Worm (Caenorhabditis elegans) whole organism, L1 larva: ENCODE results near the gene C33B4.4.

Source experiments
- C16A3.4 ChIP-seq: fragments of 150-350 bp; optimal IDR thresholded peaks from 2 replicates; lab custom pipeline; 2014; ENCODE audit warnings: missing biosample characterization, missing genetic modification characterization
- F16B12.6 ChIP-seq: fragments of 150-350 bp; optimal IDR thresholded peaks from 2 replicates; lab custom pipeline; 2014; ENCODE audit warnings: missing biosample characterization, missing genetic modification characterization
- Y116A8C.19 ChIP-seq: sonication (generic microtip); optimal IDR thresholded peaks from 2 replicates; lab custom pipeline; 2016; ENCODE audit warnings: missing compliant biosample characterization, missing genetic modification characterization, borderline replicate concordance
- aha-1 ChIP-seq: fragments of 150-350 bp; optimal IDR thresholded peaks from 2 replicates; lab custom pipeline; 2014; ENCODE audit warnings: missing biosample characterization, missing genetic modification characterization
- aly-2 ChIP-seq: fragments of 150-350 bp; optimal IDR thresholded peaks from 2 replicates; lab custom pipeline; 2014; ENCODE audit warnings: missing biosample characterization, missing genetic modification characterization
- blmp-1 ChIP-seq: fragments of 150-350 bp; optimal IDR thresholded peaks from 2 replicates; lab custom pipeline; 2014; ENCODE audit warnings: missing biosample characterization, missing genetic modification characterization
- ceh-63 ChIP-seq: fragments of 200-800 bp; sonication (Bioruptor generic); optimal IDR thresholded peaks from 2 replicates; lab custom pipeline; 2018; ENCODE audit warnings: mild to moderate bottlenecking, missing genetic modification characterization, missing compliant biosample characterization
- ceh-82 ChIP-seq, 3 experiments: fragments of 150-350 bp in 1 of 3; sonication (generic microtip) in 2 of 3; optimal IDR thresholded peaks; 2 replicates each; lab custom pipeline; 2014 to 2017; ENCODE audit warnings: missing biosample characterization in 3 of 3, missing genetic modification characterization in 3 of 3
- ceh-88 ChIP-seq: fragments of 200-800 bp; sonication (Bioruptor generic); IDR thresholded peaks from 2 replicates; pipeline ENCODE4 v1.3.6; 2022; ENCODE audit warnings: missing genetic modification characterization, missing compliant biosample characterization
- ces-1 ChIP-seq: fragments of 150-350 bp; optimal IDR thresholded peaks from 2 replicates; lab custom pipeline; 2014; ENCODE audit warnings: missing biosample characterization, missing genetic modification reagents, missing genetic modification characterization
- dpl-1 ChIP-seq, 3 experiments: fragments of 150-350 bp in 2 of 3; sonication (generic microtip) in 1 of 3; optimal IDR thresholded peaks; 2 replicates each; lab custom pipeline; 2014 to 2017; ENCODE audit warnings: missing biosample characterization in 3 of 3, missing genetic modification characterization in 3 of 3, missing genetic modification reagents in 3 of 3
- dsc-1 ChIP-seq: sonication (generic microtip); optimal IDR thresholded peaks from 2 replicates; lab custom pipeline; 2016; ENCODE audit warnings: mild to moderate bottlenecking, missing genetic modification characterization, missing compliant biosample characterization
- efl-1 ChIP-seq, 4 experiments: fragments of 150-350 bp; optimal IDR thresholded peaks in 3 of 4; peaks in 1 of 4; 1 replicate in 1 of 4; 2 replicates in 3 of 4; lab custom pipeline; 2014; ENCODE audit warnings: missing biosample characterization in 2 of 4, missing genetic modification characterization in 2 of 4, missing genetic modification reagents in 2 of 4
- efl-3 ChIP-seq: fragments of 200-800 bp; sonication (Bioruptor generic); optimal IDR thresholded peaks from 2 replicates; lab custom pipeline; 2018; ENCODE audit warnings: mild to moderate bottlenecking, missing genetic modification characterization, missing compliant biosample characterization
- egl-27 ChIP-seq, 2 experiments: fragments of 150-350 bp in 1 of 2; sonication (generic microtip); optimal IDR thresholded peaks; 3 replicates each; lab custom pipeline; 2017 to 2018; ENCODE audit warnings: missing biosample characterization in 2 of 2, missing genetic modification characterization in 2 of 2, missing genetic modification reagents in 2 of 2
- elt-2 ChIP-seq: sonication (generic microtip); optimal IDR thresholded peaks from 2 replicates; lab custom pipeline; 2016; ENCODE audit warnings: missing genetic modification characterization, mild to moderate bottlenecking, inconsistent platforms, missing compliant biosample characterization, missing genetic modification reagents
- fos-1 ChIP-seq: fragments of 150-350 bp; optimal IDR thresholded peaks from 2 replicates; lab custom pipeline; 2014; ENCODE audit warnings: missing biosample characterization, missing genetic modification characterization
- grh-1 ChIP-seq: fragments of 200-800 bp; sonication (Bioruptor generic); IDR thresholded peaks from 2 replicates; pipeline ENCODE4 v1.3.6; 2022; ENCODE audit warnings: missing genetic modification reagents, missing genetic modification characterization, missing compliant biosample characterization
- hlh-4 ChIP-seq: sonication (generic microtip); optimal IDR thresholded peaks from 2 replicates; lab custom pipeline; 2016; ENCODE audit warnings: mild to moderate bottlenecking, missing genetic modification characterization, missing compliant biosample characterization
- hpl-2 ChIP-seq: fragments of 150-350 bp; optimal IDR thresholded peaks from 2 replicates; lab custom pipeline; 2014; ENCODE audit warnings: missing biosample characterization, missing genetic modification reagents, missing genetic modification characterization
- irx-1 ChIP-seq: sonication (generic microtip); optimal IDR thresholded peaks from 2 replicates; lab custom pipeline; 2016; ENCODE audit warnings: missing genetic modification characterization, missing compliant biosample characterization
- isw-1 ChIP-seq: fragments of 200-800 bp; sonication (Bioruptor generic); IDR thresholded peaks from 2 replicates; pipeline ENCODE4 v1.3.6; 2022; ENCODE audit warnings: missing genetic modification characterization, missing compliant biosample characterization
- lin-13 ChIP-seq: fragments of 150-350 bp; optimal IDR thresholded peaks from 2 replicates; lab custom pipeline; 2014; ENCODE audit warnings: missing biosample characterization, missing genetic modification reagents, missing genetic modification characterization
- lin-14 ChIP-seq: fragments of 200-800 bp; sonication (Bioruptor generic); optimal IDR thresholded peaks from 2 replicates; lab custom pipeline; 2018; ENCODE audit warnings: mild to moderate bottlenecking, missing genetic modification characterization, moderate library complexity, missing compliant biosample characterization
- lin-15B ChIP-seq: fragments of 150-350 bp; sonication (generic microtip); optimal IDR thresholded peaks from 3 replicates; lab custom pipeline; 2014; ENCODE audit warnings: missing biosample characterization, missing genetic modification characterization
- lin-35 ChIP-seq, 2 experiments: fragments of 150-350 bp; optimal IDR thresholded peaks; 2 replicates each; lab custom pipeline; 2014; ENCODE audit warnings: missing biosample characterization in 2 of 2, missing genetic modification characterization in 2 of 2, missing genetic modification reagents in 2 of 2
- mab-9 ChIP-seq: fragments of 200-800 bp; sonication (Bioruptor generic); IDR thresholded peaks from 2 replicates; pipeline ENCODE4 v1.3.6; 2022; ENCODE audit warnings: missing genetic modification reagents, missing genetic modification characterization, missing compliant biosample characterization
- mdl-1 ChIP-seq, 2 experiments: fragments of 150-350 bp; optimal IDR thresholded peaks; 2 replicates each; lab custom pipeline; 2014 to 2017; ENCODE audit warnings: missing biosample characterization in 2 of 2, missing genetic modification characterization in 2 of 2, inconsistent platforms in 1 of 2
- mep-1 ChIP-seq: fragments of 150-350 bp; optimal IDR thresholded peaks from 2 replicates; lab custom pipeline; 2014; ENCODE audit warnings: missing biosample characterization, missing genetic modification characterization
- nhr-12 ChIP-seq: sonication (generic microtip); optimal IDR thresholded peaks from 2 replicates; lab custom pipeline; 2017; ENCODE audit warnings: missing biosample characterization, missing genetic modification characterization
- nhr-19 ChIP-seq: fragments of 200-800 bp; sonication (Bioruptor generic); conservative IDR thresholded peaks from 2 replicates; pipeline ENCODE4 v1.3.6; 2022; ENCODE audit warnings: missing genetic modification characterization, missing compliant biosample characterization
- nhr-20 ChIP-seq: sonication (generic microtip); optimal IDR thresholded peaks from 2 replicates; lab custom pipeline; 2016; ENCODE audit warnings: mild to moderate bottlenecking, missing genetic modification characterization, missing compliant biosample characterization
- nhr-237 ChIP-seq: fragments of 150-350 bp; optimal IDR thresholded peaks from 2 replicates; lab custom pipeline; 2014; ENCODE audit warnings: missing biosample characterization, missing genetic modification characterization
- nhr-76 ChIP-seq: sonication (generic microtip); optimal IDR thresholded peaks from 2 replicates; lab custom pipeline; 2017; ENCODE audit warnings: missing biosample characterization, missing genetic modification characterization
- nhr-77 ChIP-seq: fragments of 150-350 bp; optimal IDR thresholded peaks from 2 replicates; lab custom pipeline; 2014; ENCODE audit warnings: missing biosample characterization, missing genetic modification characterization
- nhr-85 ChIP-seq: sonication (generic microtip); peaks from one replicate; lab custom pipeline; 2016; ENCODE audit warnings: missing genetic modification characterization, inconsistent platforms, missing compliant biosample characterization
- nhr-90 ChIP-seq: sonication (generic microtip); optimal IDR thresholded peaks from 2 replicates; lab custom pipeline; 2016; ENCODE audit warnings: mild to moderate bottlenecking, missing genetic modification characterization, missing compliant biosample characterization; ENCODE audit not compliant: poor library complexity
- pag-3 ChIP-seq: sonication (generic microtip); optimal IDR thresholded peaks from 2 replicates; lab custom pipeline; 2017; ENCODE audit warnings: missing genetic modification characterization, mild to moderate bottlenecking, missing compliant biosample characterization, antibody characterized with exemption, borderline replicate concordance; ENCODE audit not compliant: insufficient read depth
- pqm-1 ChIP-seq: sonication (generic microtip); optimal IDR thresholded peaks from 3 replicates; lab custom pipeline; 2017; ENCODE audit warnings: missing biosample characterization, missing genetic modification characterization
- rnt-1 ChIP-seq: sonication (generic microtip); optimal IDR thresholded peaks from 2 replicates; lab custom pipeline; 2016; ENCODE audit warnings: mild to moderate bottlenecking, missing genetic modification characterization, moderate library complexity, missing compliant biosample characterization
- skn-1 ChIP-seq: fragments of 150-350 bp; optimal IDR thresholded peaks from 2 replicates; lab custom pipeline; 2014; ENCODE audit warnings: missing biosample characterization, missing genetic modification characterization
- snpc-4 ChIP-seq: fragments of 150-350 bp; optimal IDR thresholded peaks from 2 replicates; lab custom pipeline; 2014; ENCODE audit warnings: missing biosample characterization, missing genetic modification characterization
- sox-4 ChIP-seq: sonication (generic microtip); optimal IDR thresholded peaks from 2 replicates; lab custom pipeline; 2016; ENCODE audit warnings: missing genetic modification characterization, missing compliant biosample characterization
- sptf-1 ChIP-seq: fragments of 150-350 bp; optimal IDR thresholded peaks from 2 replicates; lab custom pipeline; 2014; ENCODE audit warnings: missing biosample characterization, missing genetic modification characterization
- sup-37 ChIP-seq: fragments of 200-800 bp; sonication (Bioruptor generic); optimal IDR thresholded peaks from 2 replicates; lab custom pipeline; 2018; ENCODE audit warnings: mild to moderate bottlenecking, missing genetic modification characterization, missing compliant biosample characterization
- swsn-7 ChIP-seq: sonication (generic microtip); optimal IDR thresholded peaks from 2 replicates; lab custom pipeline; 2016; ENCODE audit warnings: missing genetic modification characterization, missing compliant biosample characterization
- tlp-1 ChIP-seq: fragments of 150-350 bp; optimal IDR thresholded peaks from 2 replicates; lab custom pipeline; 2014; ENCODE audit warnings: missing biosample characterization, missing genetic modification characterization
- unc-30 ChIP-seq: sonication (generic microtip); optimal IDR thresholded peaks from 2 replicates; lab custom pipeline; 2017; ENCODE audit warnings: missing biosample characterization, missing genetic modification characterization
- unc-62 ChIP-seq: fragments of 150-350 bp; optimal IDR thresholded peaks from 2 replicates; lab custom pipeline; 2014; ENCODE audit warnings: missing biosample characterization, missing genetic modification reagents, missing genetic modification characterization
- unc-86 ChIP-seq: sonication (generic microtip); optimal IDR thresholded peaks from 2 replicates; lab custom pipeline; 2016; ENCODE audit warnings: missing genetic modification characterization, missing compliant biosample characterization
- vab-15 ChIP-seq: sonication (generic microtip); optimal IDR thresholded peaks from 2 replicates; lab custom pipeline; 2017; ENCODE audit warnings: missing genotype, mild to moderate bottlenecking, missing genetic modification characterization, missing compliant biosample characterization
- ztf-11 ChIP-seq, 2 experiments: sonication (generic microtip); optimal IDR thresholded peaks; 2 replicates each; lab custom pipeline; 2016 to 2017; ENCODE audit warnings: missing genetic modification characterization in 2 of 2, missing biosample characterization in 1 of 2, missing compliant biosample characterization in 1 of 2

C33B4.4 gene

ce11 chrII:11333846-11334638, 49.2 kb downstream of the C33B4.4 start:
- TF ChIP-seq dpl-1 (GFP tag; optimal IDR thresholded peaks at IDR 0.05; lab: Kevin White, UChicago) (peak; percentile 25 to 56 (median 54)), mdl-1 (tag; optimal IDR thresholded peaks at IDR 0.05; lab: Kevin White, UChicago) (no peak), irx-1 (tag; lab: Kevin White, UChicago) (no peak), isw-1 (GFP tag; lab: Robert Waterston, UW) (no peak), lin-35 (GFP tag; optimal IDR thresholded peaks at IDR 0.05; lab: Kevin White, UChicago) (peak in 1 of 2 experiments; percentile 65), nhr-237 (tag; lab: Kevin White, UChicago) (no peak), hlh-4 (tag; lab: Kevin White, UChicago) (no peak), nhr-12 (tag; lab: Kevin White, UChicago) (no peak), snpc-4 (peak; percentile 62), ztf-11 (tag; optimal IDR thresholded peaks at IDR 0.05; lab: Kevin White, UChicago) (no peak), Y116A8C.19 (tag; lab: Kevin White, UChicago) (no peak), C16A3.4 (tag; lab: Kevin White, UChicago) (peak; percentile 6), sptf-1 (no peak), sup-37 (no peak), lin-15B (tag; lab: Kevin White, UChicago) (no peak), lin-13 (GFP tag; lab: Kevin White, UChicago) (no peak), aly-2 (tag; lab: Kevin White, UChicago) (no peak), unc-86 (tag; lab: Kevin White, UChicago) (no peak), nhr-19 (GFP tag; lab: Robert Waterston, UW) (no peak), efl-3 (GFP tag; lab: Kevin White, UChicago) (no peak), nhr-85 (no peak), ceh-63 (GFP tag; lab: Kevin White, UChicago) (no peak), aha-1 (tag; lab: Kevin White, UChicago) (no peak), ceh-88 (GFP tag; lab: Robert Waterston, UW) (no peak), nhr-20 (tag; lab: Kevin White, UChicago) (no peak), unc-62 (GFP tag; lab: Kevin White, UChicago) (no peak), grh-1 (GFP tag; lab: Robert Waterston, UW) (no peak), ceh-82 (tag; optimal IDR thresholded peaks at IDR 0.05; lab: Kevin White, UChicago) (no peak), mab-9 (GFP tag; lab: Robert Waterston, UW) (no peak), skn-1 (no peak), efl-1 (optimal IDR thresholded peaks at IDR 0.05; lab: Kevin White, UChicago) (peak in 1 of 2 experiments; percentile 38), efl-1 (GFP tag; optimal IDR thresholded peaks at IDR 0.05 in 1 of 2; lab: Kevin White, UChicago) (peak; percentile 42 to 71), blmp-1 (no peak), pag-3 (tag; lab: Kevin White, UChicago) (no peak), dsc-1 (no peak), elt-2 (tag; lab: Kevin White, UChicago) (peak; percentile 34), pqm-1 (tag; lab: Kevin White, UChicago) (no peak), rnt-1 (tag; lab: Kevin White, UChicago) (no peak), swsn-7 (tag; lab: Kevin White, UChicago) (no peak), ces-1 (GFP tag; lab: Kevin White, UChicago) (no peak), nhr-77 (no peak), F16B12.6 (tag; lab: Kevin White, UChicago) (no peak), vab-15 (no peak), tlp-1 (tag; lab: Kevin White, UChicago) (no peak), hpl-2 (no peak), nhr-76 (tag; lab: Kevin White, UChicago) (no peak), lin-14 (GFP tag; lab: Kevin White, UChicago) (no peak), unc-30 (tag; lab: Kevin White, UChicago) (no peak), sox-4 (tag; lab: Kevin White, UChicago) (no peak), fos-1 (tag; lab: Kevin White, UChicago) (no peak), mep-1 (tag; lab: Kevin White, UChicago) (peak; percentile 9), egl-27 (tag; optimal IDR thresholded peaks at IDR 0.05; lab: Kevin White, UChicago) (no peak), nhr-90 (peak; percentile 16)
